Fruit fly (Drosophila melanogaster): ENCODE data around the gene Sfp24Bb.

dm6 chr2L:3647521-3648172 is 21.9 kb downstream of the Sfp24Bb start:
- no peak for TF ChIP-seq CG8478 (optimal IDR thresholded peaks at IDR 0.05)
- no peak for TF ChIP-seq psq (optimal IDR thresholded peaks at IDR 0.05)
- no peak for TF ChIP-seq pan (optimal IDR thresholded peaks at IDR 0.05)
- TF ChIP-seq usp (GFP tag; optimal IDR thresholded peaks at IDR 0.05): no peak
- no peak for TF ChIP-seq EcR (GFP tag; optimal IDR thresholded peaks at IDR 0.05)
- TF ChIP-seq Dll (optimal IDR thresholded peaks at IDR 0.05): no peak

Measured in whole organism.